Worm (Caenorhabditis elegans) whole organism, L4/young adult: ENCODE data around the gene H04M03.12.

ENCODE experiments used
- dao-5 ChIP-seq: sonication (generic microtip); optimal IDR thresholded peaks from 2 replicates; lab custom pipeline; 2016; ENCODE audit warnings: missing genotype, missing genetic modification characterization, moderate library complexity, missing compliant biosample characterization
- him-1 ChIP-seq: sonication (generic microtip); optimal IDR thresholded peaks from 2 replicates; lab custom pipeline; 2016; ENCODE audit warnings: missing genotype, missing genetic modification reagents, missing genetic modification characterization, missing compliant biosample characterization

DNA sequence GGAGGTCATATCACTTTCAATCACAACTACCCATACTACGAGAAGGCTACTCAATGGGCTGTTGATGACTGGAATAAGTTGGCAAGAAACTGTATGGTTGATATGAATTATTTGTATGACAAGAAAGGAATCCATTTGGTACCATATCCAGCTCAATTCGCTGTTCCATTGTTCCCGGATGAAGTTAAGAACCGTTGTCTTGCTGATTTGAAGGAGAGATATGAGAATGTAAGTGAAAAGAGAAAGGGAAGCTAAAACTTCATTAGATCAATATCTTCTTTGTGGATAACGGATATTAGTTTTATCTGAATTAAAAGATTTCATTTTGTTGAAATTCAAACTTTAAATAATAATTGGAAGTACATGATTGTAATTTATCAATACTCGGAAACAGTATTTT lies 16.6 kb downstream of the H04M03.12 start:
- TF ChIP-seq him-1, result no peak
- no peak for TF ChIP-seq dao-5
